Worm (Caenorhabditis elegans): ENCODE measurements around the gene F17H10.4.

Gene F17H10.4

ce11 chrX:13143762-13144732 is 17.7 kb upstream of the F17H10.4 start:
- no peak for TF ChIP-seq zfp-2 (tag; optimal IDR thresholded peaks at IDR 0.05)
- 0 out of 2 replicates have a peak, but pooled peaks have one; percentile 46 for TF ChIP-seq zfp-3 (GFP tag; conservative IDR thresholded peaks at IDR 0.05)
- no peak for TF ChIP-seq nhr-77 (tag; optimal IDR thresholded peaks at IDR 0.05)
- TF ChIP-seq snpc-4 (tag; optimal IDR thresholded peaks at IDR 0.05) = no peak
- no peak for TF ChIP-seq madf-5 (GFP tag; IDR thresholded peaks at IDR 0.05)
- TF ChIP-seq ceh-20 (GFP tag; IDR thresholded peaks at IDR 0.05) = peak; percentile 74
- no peak for TF ChIP-seq ZK337.2 (GFP tag; IDR thresholded peaks at IDR 0.05)
- TF ChIP-seq unc-62 (GFP tag; optimal IDR thresholded peaks at IDR 0.05 in 1 of 2) = peak; percentile 8 to 91
- no peak for TF ChIP-seq unc-62 (tag; optimal IDR thresholded peaks at IDR 0.05)
- no peak for TF ChIP-seq lin-29 (GFP tag; IDR thresholded peaks at IDR 0.05)
- TF ChIP-seq lim-7 (GFP tag; IDR thresholded peaks at IDR 0.05) = 0 out of 2 replicates have a peak, but pooled peaks have one; percentile 49
- peak; percentile 6 for TF ChIP-seq T20F7.1 (GFP tag; optimal IDR thresholded peaks at IDR 0.05)
- no peak for TF ChIP-seq unc-130 (GFP tag; optimal IDR thresholded peaks at IDR 0.05)
- peak; percentile 94 for TF ChIP-seq hlh-30 (tag; optimal IDR thresholded peaks at IDR 0.05; ENCODE audit: insufficient read depth)
- TF ChIP-seq daf-19 (GFP tag; conservative IDR thresholded peaks at IDR 0.05) = no peak
- peak; percentile 44 for TF ChIP-seq nhr-28 (tag; optimal IDR thresholded peaks at IDR 0.05)
- peak; percentile 26 for TF ChIP-seq F37D6.2 (tag; optimal IDR thresholded peaks at IDR 0.05)
- peak; percentile 75 for TF ChIP-seq hmg-1.1 (GFP tag; IDR thresholded peaks at IDR 0.05)
- TF ChIP-seq ctbp-1 (GFP tag; IDR thresholded peaks at IDR 0.05) = peak; percentile 80
- TF ChIP-seq nhr-11 (tag; optimal IDR thresholded peaks at IDR 0.05) = peak; percentile 87
- TF ChIP-seq mdt-29 (GFP tag; IDR thresholded peaks at IDR 0.05) = 0 out of 2 replicates have a peak, but pooled peaks have one; percentile 43
- 0 out of 2 replicates have a peak, but pooled peaks have one; percentile 51 for TF ChIP-seq php-3 (GFP tag; IDR thresholded peaks at IDR 0.05)
- TF ChIP-seq rbr-2 (tag; optimal IDR thresholded peaks at IDR 0.05) = peak; percentile 84
- 0 out of 2 replicates have a peak, but pooled peaks have one; percentile 18 for TF ChIP-seq saeg-2 (GFP tag; IDR thresholded peaks at IDR 0.05)
- TF ChIP-seq daf-8 (GFP tag; IDR thresholded peaks at IDR 0.05) = no peak
- TF ChIP-seq zag-1 (tag; optimal IDR thresholded peaks at IDR 0.05) = no peak
- no peak for TF ChIP-seq lin-38 (GFP tag; IDR thresholded peaks at IDR 0.05)
- TF ChIP-seq lin-1 (GFP tag; IDR thresholded peaks at IDR 0.05) = 0 out of 2 replicates have a peak, but pooled peaks have one; percentile 63
- TF ChIP-seq hlh-11 (tag; optimal IDR thresholded peaks at IDR 0.05) = peak; percentile 95
- peak; percentile 47; the same call in 1 of the 2 replicates for TF ChIP-seq T26A8.4 (GFP tag; IDR thresholded peaks at IDR 0.05)
- TF ChIP-seq ztf-11 (tag; optimal IDR thresholded peaks at IDR 0.05) = no peak
- peak; percentile 73 to 94 for TF ChIP-seq mdl-1 (tag; optimal IDR thresholded peaks at IDR 0.05)
- peak; percentile 62 to 76 for TF ChIP-seq lsy-2 (tag; optimal IDR thresholded peaks at IDR 0.05)
- TF ChIP-seq pha-4 (GFP tag; IDR thresholded peaks at IDR 0.05) = peak; percentile 84; the same call in 1 of the 2 replicates
- TF ChIP-seq pha-4 (tag; optimal IDR thresholded peaks at IDR 0.05) = peak; percentile 17
- TF ChIP-seq duxl-1 (tag; optimal IDR thresholded peaks at IDR 0.05; ENCODE audit: poor library complexity) = peak; percentile 26
- no peak for TF ChIP-seq zip-11 (GFP tag; IDR thresholded peaks at IDR 0.05)
- TF ChIP-seq set-16 (GFP tag; IDR thresholded peaks at IDR 0.05) = peak; percentile 97
- TF ChIP-seq aha-1 (tag) = peak; percentile 97
- peak; percentile 67 for TF ChIP-seq ama-1 (optimal IDR thresholded peaks at IDR 0.05)
- TF ChIP-seq D1046.2 (GFP tag; IDR thresholded peaks at IDR 0.05) = 0 out of 2 replicates have a peak, but pooled peaks have one; percentile 21
- no peak for TF ChIP-seq F10B5.3 (tag; optimal IDR thresholded peaks at IDR 0.05)
- TF ChIP-seq mes-2 (tag; optimal IDR thresholded peaks at IDR 0.05; ENCODE audit: poor library complexity, severe bottlenecking) = peak; percentile 49
- 0 out of 2 replicates have a peak, but pooled peaks have one; percentile 61 for TF ChIP-seq tra-1 (GFP tag; IDR thresholded peaks at IDR 0.05)
- TF ChIP-seq ces-1 (GFP tag; optimal IDR thresholded peaks at IDR 0.05) = no peak
- no peak for TF ChIP-seq ZK546.5 (tag; optimal IDR thresholded peaks at IDR 0.05)
- peak in 1 of 2 experiments; percentile 13 for TF ChIP-seq hif-1 (tag; optimal IDR thresholded peaks at IDR 0.05)
- TF ChIP-seq mxl-2 (GFP tag; conservative IDR thresholded peaks at IDR 0.05) = 0 out of 2 replicates have a peak, but pooled peaks have one; percentile 39

Data from whole organism, L4 larva.